Worm (Caenorhabditis elegans) whole organism, late embryonic: ENCODE data around the gene trx-5.

ENCODE experiments used
- C08G9.2 ChIP-seq: sonication (generic microtip); optimal IDR thresholded peaks from 2 replicates; lab custom pipeline; 2016; ENCODE audit warnings: mild to moderate bottlenecking, missing genetic modification characterization, moderate library complexity, missing compliant biosample characterization
- F13H6.1 ChIP-seq: sonication (generic microtip); optimal IDR thresholded peaks from 2 replicates; lab custom pipeline; 2016; ENCODE audit warnings: missing genetic modification characterization, missing compliant biosample characterization
- K02D7.2 ChIP-seq: sonication (generic microtip); optimal IDR thresholded peaks from 2 replicates; lab custom pipeline; 2017; ENCODE audit warnings: mild to moderate bottlenecking, missing genetic modification characterization, missing compliant biosample characterization
- K09A11.1 ChIP-seq: sonication (generic microtip); optimal IDR thresholded peaks from 2 replicates; lab custom pipeline; 2017; ENCODE audit warnings: antibody characterized with exemption, mild to moderate bottlenecking, missing genetic modification characterization, missing compliant biosample characterization; ENCODE audit not compliant: insufficient read depth
- Y22D7AL.16 ChIP-seq: sonication (generic microtip); optimal IDR thresholded peaks from 2 replicates; lab custom pipeline; 2016; ENCODE audit warnings: missing genetic modification characterization, missing compliant biosample characterization
- ahr-1 ChIP-seq: sonication (generic microtip); optimal IDR thresholded peaks from 2 replicates; lab custom pipeline; 2016; ENCODE audit warnings: missing genetic modification characterization, missing compliant biosample characterization
- ama-1 ChIP-seq: fragments of 150-350 bp; optimal IDR thresholded peaks from 2 replicates; lab custom pipeline; 2014
- ceh-14 ChIP-seq: sonication (generic microtip); optimal IDR thresholded peaks from 2 replicates; lab custom pipeline; 2016; ENCODE audit warnings: missing genotype, missing genetic modification characterization, missing compliant biosample characterization
- ceh-18 ChIP-seq: sonication (generic microtip); optimal IDR thresholded peaks from 2 replicates; lab custom pipeline; 2016; ENCODE audit warnings: missing genetic modification characterization, missing compliant biosample characterization
- ceh-48 ChIP-seq: sonication (generic microtip); optimal IDR thresholded peaks from 2 replicates; lab custom pipeline; 2016; ENCODE audit warnings: missing genetic modification characterization, inconsistent platforms, missing compliant biosample characterization
- ceh-9 ChIP-seq: sonication (generic microtip); optimal IDR thresholded peaks from 2 replicates; lab custom pipeline; 2016; ENCODE audit warnings: mild to moderate bottlenecking, missing genetic modification characterization, inconsistent platforms, missing compliant biosample characterization
- dmd-4 ChIP-seq: sonication (generic microtip); optimal IDR thresholded peaks from 2 replicates; lab custom pipeline; 2016; ENCODE audit warnings: borderline replicate concordance, missing genetic modification characterization, missing compliant biosample characterization
- dve-1 ChIP-seq: sonication (generic microtip); optimal IDR thresholded peaks from 2 replicates; lab custom pipeline; 2017; ENCODE audit warnings: antibody characterized with exemption, mild to moderate bottlenecking, missing genetic modification characterization, missing compliant biosample characterization
- elt-2 ChIP-seq: sonication (generic microtip); optimal IDR thresholded peaks from 2 replicates; lab custom pipeline; 2016; ENCODE audit warnings: missing genetic modification reagents, missing genetic modification characterization, missing compliant biosample characterization
- elt-4 ChIP-seq: sonication (generic microtip); optimal IDR thresholded peaks from 2 replicates; lab custom pipeline; 2016; ENCODE audit warnings: missing genetic modification characterization, missing compliant biosample characterization
- ets-4 ChIP-seq: sonication (generic microtip); optimal IDR thresholded peaks from 2 replicates; lab custom pipeline; 2016; ENCODE audit warnings: missing genetic modification characterization, missing compliant biosample characterization
- fkh-10 ChIP-seq: fragments of 150-350 bp; optimal IDR thresholded peaks from 2 replicates; lab custom pipeline; 2014; ENCODE audit warnings: missing biosample characterization, missing genetic modification reagents, missing genetic modification characterization
- gmeb-2 ChIP-seq: sonication (generic microtip); optimal IDR thresholded peaks from 2 replicates; lab custom pipeline; 2016; ENCODE audit warnings: missing genetic modification characterization, inconsistent platforms, missing compliant biosample characterization
- hlh-15 ChIP-seq: sonication (generic microtip); optimal IDR thresholded peaks from 2 replicates; lab custom pipeline; 2016; ENCODE audit warnings: missing genetic modification characterization, missing compliant biosample characterization
- hlh-30 ChIP-seq: sonication (generic microtip); optimal IDR thresholded peaks from 2 replicates; lab custom pipeline; 2017; ENCODE audit warnings: antibody characterized with exemption, missing genetic modification characterization, missing compliant biosample characterization; ENCODE audit not compliant: insufficient read depth
- hlh-6 ChIP-seq: sonication (generic microtip); optimal IDR thresholded peaks from 2 replicates; lab custom pipeline; 2016; ENCODE audit warnings: missing genotype, missing genetic modification characterization, missing compliant biosample characterization
- lin-11 ChIP-seq: fragments of 200-800 bp; sonication (Bioruptor generic); optimal IDR thresholded peaks from 2 replicates; lab custom pipeline; 2018; ENCODE audit warnings: mild to moderate bottlenecking, missing genetic modification characterization, missing compliant biosample characterization
- mec-3 ChIP-seq: sonication (generic microtip); optimal IDR thresholded peaks from 2 replicates; lab custom pipeline; 2016; ENCODE audit warnings: borderline replicate concordance, missing genetic modification characterization, missing compliant biosample characterization
- nhr-11 ChIP-seq: fragments of 150-350 bp; optimal IDR thresholded peaks from 2 replicates; lab custom pipeline; 2014; ENCODE audit warnings: missing biosample characterization, missing genetic modification characterization
- odd-2 ChIP-seq: sonication (generic microtip); optimal IDR thresholded peaks from 2 replicates; lab custom pipeline; 2017; ENCODE audit warnings: antibody characterized with exemption, mild to moderate bottlenecking, missing genetic modification characterization, missing compliant biosample characterization
- pag-3 ChIP-seq: sonication (generic microtip); optimal IDR thresholded peaks from 2 replicates; lab custom pipeline; 2016; ENCODE audit warnings: missing compliant biosample characterization, missing genetic modification characterization, borderline replicate concordance
- pax-1 ChIP-seq: fragments of 150-350 bp; optimal IDR thresholded peaks from 2 replicates; lab custom pipeline; 2014; ENCODE audit warnings: missing biosample characterization, missing genetic modification characterization
- pha-2 ChIP-seq: sonication (generic microtip); optimal IDR thresholded peaks from 2 replicates; lab custom pipeline; 2017; ENCODE audit warnings: mild to moderate bottlenecking, missing genetic modification characterization, missing compliant biosample characterization
- pha-4 ChIP-seq: fragments of 150-350 bp; optimal IDR thresholded peaks from 2 replicates; lab custom pipeline; 2018; ENCODE audit warnings: missing biosample characterization, missing genetic modification reagents, missing genetic modification characterization
- pqm-1 ChIP-seq: sonication (generic microtip); optimal IDR thresholded peaks from 2 replicates; lab custom pipeline; 2016; ENCODE audit warnings: missing genetic modification characterization, missing compliant biosample characterization
- ref-2 ChIP-seq: sonication (generic microtip); optimal IDR thresholded peaks from 2 replicates; lab custom pipeline; 2016; ENCODE audit warnings: missing genetic modification characterization, missing compliant biosample characterization
- sdc-2 ChIP-seq: sonication (generic microtip); optimal IDR thresholded peaks from 2 replicates; lab custom pipeline; 2016; ENCODE audit warnings: missing genotype, missing genetic modification characterization, missing compliant biosample characterization
- sox-4 ChIP-seq: sonication (generic microtip); optimal IDR thresholded peaks from 2 replicates; lab custom pipeline; 2017; ENCODE audit warnings: mild to moderate bottlenecking, missing genetic modification characterization, inconsistent platforms, missing compliant biosample characterization
- syd-9 ChIP-seq: sonication (generic microtip); optimal IDR thresholded peaks from 2 replicates; lab custom pipeline; 2016; ENCODE audit warnings: mild to moderate bottlenecking, missing genetic modification characterization, moderate library complexity, missing compliant biosample characterization
- tbx-2 ChIP-seq: sonication (generic microtip); optimal IDR thresholded peaks from 2 replicates; lab custom pipeline; 2016; ENCODE audit warnings: missing genetic modification characterization, missing compliant biosample characterization
- tbx-7 ChIP-seq: sonication (generic microtip); optimal IDR thresholded peaks from 2 replicates; lab custom pipeline; 2016; ENCODE audit warnings: missing genotype, missing genetic modification characterization, missing compliant biosample characterization
- ttx-3 ChIP-seq: sonication (generic microtip); optimal IDR thresholded peaks from 2 replicates; lab custom pipeline; 2016; ENCODE audit warnings: missing genetic modification reagents, missing genetic modification characterization, missing compliant biosample characterization
- unc-86 ChIP-seq: sonication (generic microtip); optimal IDR thresholded peaks from 2 replicates; lab custom pipeline; 2016; ENCODE audit warnings: missing genetic modification characterization, missing compliant biosample characterization

The trx-5 gene

DNA sequence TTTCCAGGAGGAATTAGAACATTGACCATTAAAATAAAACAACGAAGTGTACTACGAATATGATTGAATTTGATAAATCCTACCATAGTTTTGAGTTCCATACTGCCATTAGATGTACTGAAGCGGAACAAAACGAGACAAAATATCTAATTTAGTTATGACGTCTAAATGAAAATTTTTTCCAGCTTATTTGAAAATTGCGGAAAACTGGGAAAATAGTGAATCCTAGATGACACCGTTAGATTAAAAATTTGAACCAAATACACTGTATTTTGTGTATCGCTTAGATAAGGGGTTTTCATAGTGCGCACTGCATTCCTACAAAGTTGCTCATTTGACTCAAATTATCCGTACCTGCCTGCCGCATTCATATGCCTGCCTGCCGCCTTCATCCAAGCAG lies 3.1 kb downstream of the trx-5 start, which contains the start of gene K02H11.4:
Gene K02H11.4 (minus strand): TSS at position 101 of the 400 bp plus-strand sequence.
- TF ChIP-seq pha-4 (tag; lab: Kevin White, UChicago) (no peak), fkh-10 (no peak), C08G9.2 (no peak), unc-86 (no peak)

DNA sequence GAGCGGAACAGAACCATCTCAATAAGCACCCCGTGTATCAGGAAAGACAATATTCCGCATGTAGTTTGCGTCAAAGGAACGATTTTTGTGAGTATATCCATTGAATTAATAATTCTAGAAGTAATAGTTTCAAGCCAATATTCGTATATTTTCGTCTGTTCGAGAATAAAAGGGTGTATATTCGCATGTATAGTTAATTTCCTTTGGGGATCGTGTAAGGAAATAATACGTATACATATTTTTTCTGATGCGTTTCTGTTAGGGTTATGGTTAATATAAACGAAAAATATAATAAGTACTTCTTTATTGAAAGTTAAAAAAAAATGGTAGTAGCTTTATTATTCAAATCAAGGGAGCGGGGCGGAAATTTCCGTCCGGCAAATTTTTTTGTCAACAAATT lies 6.2 kb downstream of the trx-5 start, which contains the start of gene str-236:
Gene str-236 (minus strand): TSS at position 101 of the 400 bp plus-strand sequence.
- TF ChIP-seq K09A11.1 (tag; lab: Kevin White, UChicago) (no peak), tbx-7 (tag; lab: Kevin White, UChicago) (no peak), sdc-2 (tag; lab: Kevin White, UChicago) (no peak), K02D7.2 (tag; lab: Kevin White, UChicago) (no peak), mec-3 (tag; lab: Kevin White, UChicago) (no peak), ama-1 (lab: Kevin White, UChicago) (no peak), ceh-9 (no peak), gmeb-2 (tag; lab: Kevin White, UChicago) (no peak), hlh-6 (no peak), tbx-2 (tag; lab: Kevin White, UChicago) (no peak), dmd-4 (tag; lab: Kevin White, UChicago) (no peak), C08G9.2 (no peak)
- TF ChIP-seq, all 69 proteins: peak for 0

DNA sequence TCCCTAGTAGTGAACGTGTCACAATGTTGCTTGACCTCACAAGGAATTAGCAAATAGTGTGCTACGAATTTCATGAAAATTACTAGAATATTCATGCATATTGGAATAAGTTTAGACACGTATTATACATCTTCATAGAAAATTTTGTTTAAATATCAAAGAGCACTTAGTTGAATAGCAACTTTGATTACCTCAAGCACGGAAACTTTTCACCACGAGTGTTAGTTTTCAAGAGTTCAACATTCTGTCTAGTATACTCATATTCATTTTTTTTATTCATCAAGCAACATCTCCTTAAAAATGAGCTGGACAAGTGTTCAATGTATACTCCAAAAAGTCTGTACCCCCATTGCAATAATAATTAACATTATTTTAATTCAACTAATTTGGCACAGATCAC lies 11.7 kb downstream of the trx-5 start, which contains the start of gene str-243:
Gene str-243 (plus strand): TSS at position 301 of the 400 bp plus-strand sequence.
- TF ChIP-seq pax-1 (tag; lab: Kevin White, UChicago) (no peak), K09A11.1 (tag; lab: Kevin White, UChicago) (no peak), elt-2 (tag; lab: Kevin White, UChicago) (no peak), ahr-1 (no peak), tbx-7 (tag; lab: Kevin White, UChicago) (no peak), hlh-30 (tag; lab: Kevin White, UChicago) (no peak), mec-3 (tag; lab: Kevin White, UChicago) (no peak), unc-86 (no peak), ceh-14 (tag; lab: Kevin White, UChicago) (no peak), hlh-15 (no peak), syd-9 (tag; lab: Kevin White, UChicago) (no peak), elt-4 (tag; lab: Kevin White, UChicago) (no peak), ceh-48 (tag; lab: Kevin White, UChicago) (no peak), odd-2 (tag; lab: Kevin White, UChicago) (no peak), F13H6.1 (tag; lab: Kevin White, UChicago) (no peak), ceh-18 (tag; lab: Kevin White, UChicago) (no peak), dve-1 (tag; lab: Kevin White, UChicago) (no peak), ttx-3 (tag; lab: Kevin White, UChicago) (no peak), pha-2 (tag; lab: Kevin White, UChicago) (no peak), pqm-1 (no peak)

DNA sequence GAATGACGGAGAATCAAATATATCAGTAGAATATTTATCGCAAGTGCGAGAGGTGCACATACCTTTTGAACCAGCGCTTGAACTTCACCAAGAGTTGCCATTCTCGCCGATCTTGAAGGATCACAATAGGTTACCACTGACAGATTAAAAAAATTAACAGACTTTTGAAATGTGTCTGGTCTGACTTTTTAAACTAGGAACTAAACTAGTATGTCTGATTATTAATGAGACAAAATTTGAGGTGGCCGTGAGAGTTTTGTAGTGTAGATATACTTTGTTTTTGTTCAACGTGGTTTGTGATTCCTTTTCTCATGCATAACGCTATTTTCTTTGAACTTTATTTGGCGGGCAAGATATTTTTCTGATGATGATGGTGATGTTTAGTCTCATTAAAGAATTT lies 12.4 kb downstream of the trx-5 start, which contains the start of gene str-240:
Gene str-240 (minus strand): TSS at position 101 of the 400 bp plus-strand sequence.
- TF ChIP-seq fkh-10 (no peak), Y22D7AL.16 (no peak), tbx-7 (tag; lab: Kevin White, UChicago) (no peak), lin-11 (no peak), hlh-6 (no peak), ets-4 (tag; lab: Kevin White, UChicago) (no peak), K02D7.2 (tag; lab: Kevin White, UChicago) (no peak), nhr-11 (tag; lab: Kevin White, UChicago) (no peak), hlh-15 (no peak), pag-3 (tag; lab: Kevin White, UChicago) (no peak), sox-4 (tag; lab: Kevin White, UChicago) (no peak), elt-2 (tag; lab: Kevin White, UChicago) (no peak), ref-2 (tag; lab: Kevin White, UChicago) (no peak)
- TF ChIP-seq, all 69 proteins: peak for 0
